Worm (Caenorhabditis elegans) whole organism, L1 larva: ENCODE data around the gene F42E8.1.

Experiments
- C16A3.4 ChIP-seq: fragments of 150-350 bp; optimal IDR thresholded peaks from 2 replicates; lab custom pipeline; 2014; ENCODE audit warnings: missing biosample characterization, missing genetic modification characterization
- C34B4.2 ChIP-seq: sonication (generic microtip); optimal IDR thresholded peaks from 2 replicates; lab custom pipeline; 2017; ENCODE audit warnings: mild to moderate bottlenecking, missing genetic modification characterization, missing compliant biosample characterization
- aha-1 ChIP-seq: fragments of 150-350 bp; optimal IDR thresholded peaks from 2 replicates; lab custom pipeline; 2014; ENCODE audit warnings: missing biosample characterization, missing genetic modification characterization
- aly-2 ChIP-seq: fragments of 150-350 bp; optimal IDR thresholded peaks from 2 replicates; lab custom pipeline; 2014; ENCODE audit warnings: missing biosample characterization, missing genetic modification characterization
- blmp-1 ChIP-seq: fragments of 150-350 bp; optimal IDR thresholded peaks from 2 replicates; lab custom pipeline; 2014; ENCODE audit warnings: missing biosample characterization, missing genetic modification characterization
- ceh-8 ChIP-seq: fragments of 200-800 bp; sonication (Bioruptor generic); optimal IDR thresholded peaks from 2 replicates; lab custom pipeline; 2018; ENCODE audit warnings: mild to moderate bottlenecking, missing genetic modification characterization, moderate library complexity, missing compliant biosample characterization
- ceh-88 ChIP-seq: fragments of 200-800 bp; sonication (Bioruptor generic); IDR thresholded peaks from 2 replicates; pipeline ENCODE4 v1.3.6; 2022; ENCODE audit warnings: missing genetic modification characterization, missing compliant biosample characterization
- dsc-1 ChIP-seq: sonication (generic microtip); optimal IDR thresholded peaks from 2 replicates; lab custom pipeline; 2016; ENCODE audit warnings: mild to moderate bottlenecking, missing genetic modification characterization, missing compliant biosample characterization
- efl-1 ChIP-seq, 4 experiments: fragments of 150-350 bp; optimal IDR thresholded peaks in 3 of 4; peaks in 1 of 4; 1 replicate in 1 of 4; 2 replicates in 3 of 4; lab custom pipeline; 2014; ENCODE audit warnings: missing biosample characterization in 2 of 4, missing genetic modification characterization in 2 of 4, missing genetic modification reagents in 2 of 4
- efl-3 ChIP-seq: fragments of 200-800 bp; sonication (Bioruptor generic); optimal IDR thresholded peaks from 2 replicates; lab custom pipeline; 2018; ENCODE audit warnings: mild to moderate bottlenecking, missing genetic modification characterization, missing compliant biosample characterization
- egl-13 ChIP-seq: sonication (generic microtip); optimal IDR thresholded peaks from 2 replicates; lab custom pipeline; 2016; ENCODE audit warnings: missing genotype, missing genetic modification reagents, missing genetic modification characterization, missing compliant biosample characterization
- ets-5 ChIP-seq: fragments of 200-800 bp; sonication (Bioruptor generic); IDR thresholded peaks from 2 replicates; pipeline ENCODE4 v1.3.6; 2022; ENCODE audit warnings: missing genetic modification characterization, missing compliant biosample characterization
- fkh-10 ChIP-seq: sonication (generic microtip); optimal IDR thresholded peaks from 2 replicates; lab custom pipeline; 2017; ENCODE audit warnings: missing biosample characterization, missing genetic modification reagents, missing genetic modification characterization
- fkh-8 ChIP-seq: sonication (generic microtip); optimal IDR thresholded peaks from 2 replicates; lab custom pipeline; 2016; ENCODE audit warnings: mild to moderate bottlenecking, missing genetic modification characterization, missing compliant biosample characterization
- irx-1 ChIP-seq: sonication (generic microtip); optimal IDR thresholded peaks from 2 replicates; lab custom pipeline; 2016; ENCODE audit warnings: missing genetic modification characterization, missing compliant biosample characterization
- jun-1 ChIP-seq: fragments of 150-350 bp; optimal IDR thresholded peaks from 2 replicates; lab custom pipeline; 2014; ENCODE audit warnings: missing biosample characterization, missing genetic modification reagents, missing genetic modification characterization
- lin-13 ChIP-seq: fragments of 150-350 bp; optimal IDR thresholded peaks from 2 replicates; lab custom pipeline; 2014; ENCODE audit warnings: missing biosample characterization, missing genetic modification reagents, missing genetic modification characterization
- lin-35 ChIP-seq, 2 experiments: fragments of 150-350 bp; optimal IDR thresholded peaks; 2 replicates each; lab custom pipeline; 2014; ENCODE audit warnings: missing biosample characterization in 2 of 2, missing genetic modification characterization in 2 of 2, missing genetic modification reagents in 2 of 2
- lin-39 ChIP-seq: fragments of 150-350 bp; optimal IDR thresholded peaks from 2 replicates; lab custom pipeline; 2014; ENCODE audit warnings: missing biosample characterization, missing genetic modification reagents, missing genetic modification characterization
- lsy-2 ChIP-seq, 2 experiments: fragments of 150-350 bp; optimal IDR thresholded peaks; 2 replicates each; lab custom pipeline; 2014; ENCODE audit warnings: missing biosample characterization in 2 of 2, missing genetic modification characterization in 2 of 2
- mab-9 ChIP-seq: fragments of 200-800 bp; sonication (Bioruptor generic); IDR thresholded peaks from 2 replicates; pipeline ENCODE4 v1.3.6; 2022; ENCODE audit warnings: missing genetic modification reagents, missing genetic modification characterization, missing compliant biosample characterization
- mef-2 ChIP-seq: fragments of 150-350 bp; optimal IDR thresholded peaks from 2 replicates; lab custom pipeline; 2014; ENCODE audit warnings: missing biosample characterization, missing genetic modification characterization
- mep-1 ChIP-seq: fragments of 150-350 bp; optimal IDR thresholded peaks from 2 replicates; lab custom pipeline; 2014; ENCODE audit warnings: missing biosample characterization, missing genetic modification characterization
- nhr-11 ChIP-seq: fragments of 150-350 bp; optimal IDR thresholded peaks from 2 replicates; lab custom pipeline; 2014; ENCODE audit warnings: missing biosample characterization, missing genetic modification characterization
- nhr-19 ChIP-seq: fragments of 200-800 bp; sonication (Bioruptor generic); conservative IDR thresholded peaks from 2 replicates; pipeline ENCODE4 v1.3.6; 2022; ENCODE audit warnings: missing genetic modification characterization, missing compliant biosample characterization
- nhr-20 ChIP-seq: sonication (generic microtip); optimal IDR thresholded peaks from 2 replicates; lab custom pipeline; 2016; ENCODE audit warnings: mild to moderate bottlenecking, missing genetic modification characterization, missing compliant biosample characterization
- nhr-237 ChIP-seq: fragments of 150-350 bp; optimal IDR thresholded peaks from 2 replicates; lab custom pipeline; 2014; ENCODE audit warnings: missing biosample characterization, missing genetic modification characterization
- nhr-28 ChIP-seq: fragments of 150-350 bp; optimal IDR thresholded peaks from 2 replicates; lab custom pipeline; 2014; ENCODE audit warnings: missing biosample characterization, missing genetic modification characterization
- nhr-47 ChIP-seq: sonication (generic microtip); optimal IDR thresholded peaks from 2 replicates; lab custom pipeline; 2016; ENCODE audit warnings: mild to moderate bottlenecking, missing genetic modification characterization, moderate library complexity, missing compliant biosample characterization
- nhr-71 ChIP-seq: sonication (generic microtip); optimal IDR thresholded peaks from 2 replicates; lab custom pipeline; 2016; ENCODE audit warnings: mild to moderate bottlenecking, missing genetic modification characterization, moderate library complexity, missing compliant biosample characterization
- nhr-76 ChIP-seq: sonication (generic microtip); optimal IDR thresholded peaks from 2 replicates; lab custom pipeline; 2017; ENCODE audit warnings: missing biosample characterization, missing genetic modification characterization
- nhr-84 ChIP-seq: sonication (generic microtip); optimal IDR thresholded peaks from 2 replicates; lab custom pipeline; 2017; ENCODE audit warnings: missing biosample characterization, missing genetic modification characterization
- nhr-85 ChIP-seq: sonication (generic microtip); peaks from one replicate; lab custom pipeline; 2016; ENCODE audit warnings: missing genetic modification characterization, inconsistent platforms, missing compliant biosample characterization
- nhr-90 ChIP-seq: sonication (generic microtip); optimal IDR thresholded peaks from 2 replicates; lab custom pipeline; 2016; ENCODE audit warnings: mild to moderate bottlenecking, missing genetic modification characterization, missing compliant biosample characterization; ENCODE audit not compliant: poor library complexity
- pag-3 ChIP-seq: sonication (generic microtip); optimal IDR thresholded peaks from 2 replicates; lab custom pipeline; 2017; ENCODE audit warnings: missing genetic modification characterization, mild to moderate bottlenecking, missing compliant biosample characterization, antibody characterized with exemption, borderline replicate concordance; ENCODE audit not compliant: insufficient read depth
- pax-3 ChIP-seq: fragments of 200-800 bp; sonication (Bioruptor generic); optimal IDR thresholded peaks from 2 replicates; lab custom pipeline; 2018; ENCODE audit warnings: mild to moderate bottlenecking, missing genetic modification characterization, moderate library complexity, missing compliant biosample characterization
- pqm-1 ChIP-seq: sonication (generic microtip); optimal IDR thresholded peaks from 3 replicates; lab custom pipeline; 2017; ENCODE audit warnings: missing biosample characterization, missing genetic modification characterization
- rnt-1 ChIP-seq: sonication (generic microtip); optimal IDR thresholded peaks from 2 replicates; lab custom pipeline; 2016; ENCODE audit warnings: mild to moderate bottlenecking, missing genetic modification characterization, moderate library complexity, missing compliant biosample characterization
- sox-4 ChIP-seq: sonication (generic microtip); optimal IDR thresholded peaks from 2 replicates; lab custom pipeline; 2016; ENCODE audit warnings: missing genetic modification characterization, missing compliant biosample characterization
- sup-37 ChIP-seq: fragments of 200-800 bp; sonication (Bioruptor generic); optimal IDR thresholded peaks from 2 replicates; lab custom pipeline; 2018; ENCODE audit warnings: mild to moderate bottlenecking, missing genetic modification characterization, missing compliant biosample characterization
- swsn-7 ChIP-seq: sonication (generic microtip); optimal IDR thresholded peaks from 2 replicates; lab custom pipeline; 2016; ENCODE audit warnings: missing genetic modification characterization, missing compliant biosample characterization
- unc-30 ChIP-seq: sonication (generic microtip); optimal IDR thresholded peaks from 2 replicates; lab custom pipeline; 2017; ENCODE audit warnings: missing biosample characterization, missing genetic modification characterization
- unc-62 ChIP-seq: fragments of 150-350 bp; optimal IDR thresholded peaks from 2 replicates; lab custom pipeline; 2014; ENCODE audit warnings: missing biosample characterization, missing genetic modification reagents, missing genetic modification characterization
- unc-86 ChIP-seq: sonication (generic microtip); optimal IDR thresholded peaks from 2 replicates; lab custom pipeline; 2016; ENCODE audit warnings: missing genetic modification characterization, missing compliant biosample characterization
- unc-98 ChIP-seq: fragments of 200-800 bp; sonication (Bioruptor generic); IDR thresholded peaks from 2 replicates; pipeline ENCODE4 v1.3.6; 2022; ENCODE audit warnings: missing genetic modification characterization, missing compliant biosample characterization
- vab-15 ChIP-seq: sonication (generic microtip); optimal IDR thresholded peaks from 2 replicates; lab custom pipeline; 2017; ENCODE audit warnings: missing genotype, mild to moderate bottlenecking, missing genetic modification characterization, missing compliant biosample characterization
- ztf-11 ChIP-seq, 2 experiments: sonication (generic microtip); optimal IDR thresholded peaks; 2 replicates each; lab custom pipeline; 2016 to 2017; ENCODE audit warnings: missing genetic modification characterization in 2 of 2, missing biosample characterization in 1 of 2, missing compliant biosample characterization in 1 of 2
- ztf-4 ChIP-seq: fragments of 150-350 bp; optimal IDR thresholded peaks from 2 replicates; lab custom pipeline; 2014; ENCODE audit warnings: missing biosample characterization, missing genetic modification characterization

The F42E8.1 gene

ce11 chrV:13081197-13081747, 19.3 kb downstream of the F42E8.1 start (continued):
- TF ChIP-seq nhr-84 (tag; lab: Kevin White, UChicago) (no peak), rnt-1 (tag; lab: Kevin White, UChicago) (no peak), fkh-10 (GFP tag; lab: Kevin White, UChicago) (no peak), ceh-88 (peak; percentile 44; the same call in 1 of the 2 replicates), jun-1 (tag; lab: Kevin White, UChicago) (no peak), sox-4 (no peak), efl-3 (GFP tag; lab: Kevin White, UChicago) (peak; percentile 91), ets-5 (GFP tag; lab: Robert Waterston, UW) (no peak), nhr-28 (tag; lab: Kevin White, UChicago) (no peak), swsn-7 (peak; percentile 1), nhr-11 (tag; lab: Kevin White, UChicago) (peak; percentile 47), pag-3 (tag; lab: Kevin White, UChicago) (peak; percentile 60), mef-2 (tag; lab: Kevin White, UChicago) (no peak)

ce11 chrV:13082442-13083126, 20.6 kb downstream of the F42E8.1 start, which contains the start of gene C34B4.2:
TSS of gene C34B4.2 (plus strand) at chrV:13083055.
- TF ChIP-seq sox-4, result peak; percentile 32
- TF ChIP-seq mep-1 (tag; lab: Kevin White, UChicago), result peak; percentile 68
- TF ChIP-seq dsc-1, result peak; percentile 32
- TF ChIP-seq unc-62 (GFP tag; lab: Kevin White, UChicago), result no peak
- peak; percentile 8 for TF ChIP-seq fkh-8 (tag; lab: Kevin White, UChicago)
- TF ChIP-seq C16A3.4, result peak; percentile 35
- TF ChIP-seq sup-37 (GFP tag; lab: Kevin White, UChicago), result no peak
- TF ChIP-seq lin-39 (tag; lab: Kevin White, UChicago), result peak; percentile 71
- no peak for TF ChIP-seq ztf-11 (tag; optimal IDR thresholded peaks at IDR 0.05; lab: Kevin White, UChicago)
- no peak for TF ChIP-seq nhr-237
- peak; percentile 59 for TF ChIP-seq nhr-90 (tag; lab: Kevin White, UChicago)
- peak; percentile 83 for TF ChIP-seq nhr-20 (tag; lab: Kevin White, UChicago)
- TF ChIP-seq nhr-71 (tag; lab: Kevin White, UChicago), result peak; percentile 93
- peak; percentile 57 for TF ChIP-seq nhr-47 (tag; lab: Kevin White, UChicago)
- no peak for TF ChIP-seq unc-30 (tag; lab: Kevin White, UChicago)
- peak; percentile 25 for TF ChIP-seq nhr-11 (tag; lab: Kevin White, UChicago)
- no peak for TF ChIP-seq C34B4.2 (tag; lab: Kevin White, UChicago)
- TF ChIP-seq mab-9, result peak; percentile 73
- peak; percentile 63 for TF ChIP-seq irx-1
- TF ChIP-seq vab-15 (tag; lab: Kevin White, UChicago), result no peak
- peak; percentile 67 for TF ChIP-seq ztf-4 (tag; lab: Kevin White, UChicago)
- peak; percentile 92 for TF ChIP-seq aha-1 (tag; lab: Kevin White, UChicago)
- TF ChIP-seq ets-5 (GFP tag; lab: Robert Waterston, UW), result no peak
- peak; percentile 22 for TF ChIP-seq mef-2 (tag; lab: Kevin White, UChicago)
- no peak for TF ChIP-seq nhr-28 (tag; lab: Kevin White, UChicago)
- TF ChIP-seq efl-1 (optimal IDR thresholded peaks at IDR 0.05; lab: Kevin White, UChicago), result peak; percentile 29 to 55
- TF ChIP-seq efl-1 (GFP tag; optimal IDR thresholded peaks at IDR 0.05 in 1 of 2; lab: Kevin White, UChicago), result peak in 1 of 2 experiments; percentile 48
- no peak for TF ChIP-seq pqm-1 (tag; lab: Kevin White, UChicago)
- peak; percentile 66 for TF ChIP-seq nhr-85 (tag; lab: Kevin White, UChicago)
- TF ChIP-seq unc-98 (GFP tag; lab: Robert Waterston, UW), result peak; percentile 14; the same call in 1 of the 2 replicates
- no peak for TF ChIP-seq unc-86 (tag; lab: Kevin White, UChicago)
- TF ChIP-seq blmp-1 (tag; lab: Kevin White, UChicago), result peak; percentile 78
- TF ChIP-seq pax-3 (tag; lab: Kevin White, UChicago), result peak; percentile 84
- no peak for TF ChIP-seq egl-13
- TF ChIP-seq lsy-2 (tag; optimal IDR thresholded peaks at IDR 0.05; lab: Kevin White, UChicago), result peak; percentile 24 to 68
- TF ChIP-seq nhr-76 (tag; lab: Kevin White, UChicago), result no peak
- peak; percentile 14 for TF ChIP-seq aly-2 (tag; lab: Kevin White, UChicago)
- no peak for TF ChIP-seq ceh-8 (GFP tag; lab: Kevin White, UChicago)
- peak; percentile 92 for TF ChIP-seq nhr-19 (GFP tag; lab: Robert Waterston, UW)
- TF ChIP-seq rnt-1 (tag; lab: Kevin White, UChicago), result peak; percentile 85
- peak; percentile 27 for TF ChIP-seq fkh-10 (GFP tag; lab: Kevin White, UChicago)
- TF ChIP-seq lin-13 (GFP tag; lab: Kevin White, UChicago), result peak; percentile 49
- peak; percentile 33 to 34 for TF ChIP-seq lin-35 (GFP tag; optimal IDR thresholded peaks at IDR 0.05; lab: Kevin White, UChicago)
